Worm (Caenorhabditis elegans) whole organism, dauer: ENCODE measurements around the gene T28D6.7.

ENCODE experiments used
- unc-62 ChIP-seq: sonication (generic microtip); optimal IDR thresholded peaks from 2 replicates; lab custom pipeline; 2017; ENCODE audit warnings: missing biosample characterization, missing genetic modification reagents, missing genetic modification characterization

The T28D6.7 gene

DNA sequence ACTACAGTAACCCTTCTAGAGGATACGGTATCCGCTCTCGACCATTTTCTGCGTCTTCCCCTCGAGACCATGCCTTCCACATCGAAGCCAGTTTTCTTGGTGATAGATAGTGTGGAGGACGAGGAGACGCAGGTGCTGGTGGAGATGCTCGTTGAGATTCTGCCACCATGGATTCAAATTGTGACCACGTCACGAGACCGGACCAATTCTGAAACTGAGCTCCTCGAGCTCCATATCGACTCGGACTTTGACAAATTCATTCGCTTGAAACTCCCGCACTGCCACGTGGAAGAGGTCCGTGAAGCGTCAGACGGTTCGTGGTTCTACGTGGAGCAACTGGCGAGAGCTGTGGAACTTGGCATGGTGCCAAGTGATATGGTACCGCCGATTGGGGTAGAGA is 15.1 kb upstream of the T28D6.7 start:
- no peak for TF ChIP-seq unc-62 (GFP tag; lab: Kevin White, UChicago)

DNA sequence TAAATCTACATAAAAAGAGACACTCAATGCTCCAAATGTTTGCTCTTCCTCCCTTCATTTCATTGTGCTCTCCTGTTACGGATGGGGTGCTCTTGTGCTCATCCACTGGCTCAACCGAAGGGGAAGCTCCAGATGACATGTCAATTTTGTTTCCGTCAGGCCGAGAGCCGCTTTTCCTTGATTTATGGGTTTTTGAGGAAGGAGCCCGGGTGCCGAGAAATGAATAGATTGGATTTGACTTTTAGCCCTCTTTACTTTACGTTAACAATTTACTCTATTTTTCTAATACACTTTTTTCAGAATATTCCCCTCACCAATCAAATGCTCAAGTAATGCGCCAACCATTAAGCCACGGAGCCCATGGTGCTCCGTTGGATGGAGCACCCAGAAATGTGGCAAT is 13.9 kb upstream of the T28D6.7 start, which contains the start of gene T28D6.4:
Gene T28D6.4 (plus strand): TSS at position 301 of the 400 bp plus-strand sequence.
- no peak for TF ChIP-seq unc-62 (GFP tag; lab: Kevin White, UChicago)

DNA sequence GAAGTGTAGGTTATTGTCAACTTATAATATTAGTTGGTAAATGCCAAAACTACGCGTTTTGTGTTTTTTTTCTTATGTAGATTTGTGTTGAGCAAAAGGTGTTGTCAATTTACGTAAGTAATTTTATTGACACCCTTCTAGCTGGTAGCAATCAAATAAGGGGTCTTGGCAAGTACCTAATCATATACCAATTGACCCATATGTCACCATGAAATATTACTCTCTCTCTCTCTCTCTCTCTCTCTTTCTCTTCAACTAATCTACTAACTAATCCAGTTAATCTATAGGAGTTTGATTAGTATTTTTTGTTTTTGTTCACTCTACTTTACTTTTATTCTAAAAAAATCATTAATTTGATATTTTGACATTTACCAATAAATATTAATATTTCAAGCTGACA is 13.1 kb upstream of the T28D6.7 start:
- TF ChIP-seq unc-62 (GFP tag; lab: Kevin White, UChicago): no peak

- TF ChIP-seq unc-62 (GFP tag; lab: Kevin White, UChicago): no peak
These were observed 12.0 kb upstream of the T28D6.7 start for ce11 chrIII:11358273-11358672.

DNA sequence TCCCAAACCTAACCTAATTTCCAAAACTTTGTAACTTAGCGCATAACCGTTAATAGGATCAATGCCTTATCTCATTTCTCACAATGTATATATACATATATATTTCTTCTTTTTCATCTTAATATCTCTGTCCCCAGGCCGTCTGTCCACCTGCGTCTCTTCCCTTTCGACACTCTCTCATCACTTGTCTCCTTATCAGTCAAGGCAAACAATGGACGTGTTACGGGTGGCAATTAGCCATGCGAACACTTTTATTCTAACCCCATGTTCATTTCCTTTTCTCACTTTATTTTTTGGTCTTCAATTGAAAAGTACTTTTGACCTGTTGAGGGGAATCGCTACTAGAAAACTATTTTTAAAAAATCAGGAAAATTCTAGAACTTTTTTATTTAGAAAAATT is 11.1 kb upstream of the T28D6.7 start:
- TF ChIP-seq unc-62 (GFP tag; lab: Kevin White, UChicago): no peak

DNA sequence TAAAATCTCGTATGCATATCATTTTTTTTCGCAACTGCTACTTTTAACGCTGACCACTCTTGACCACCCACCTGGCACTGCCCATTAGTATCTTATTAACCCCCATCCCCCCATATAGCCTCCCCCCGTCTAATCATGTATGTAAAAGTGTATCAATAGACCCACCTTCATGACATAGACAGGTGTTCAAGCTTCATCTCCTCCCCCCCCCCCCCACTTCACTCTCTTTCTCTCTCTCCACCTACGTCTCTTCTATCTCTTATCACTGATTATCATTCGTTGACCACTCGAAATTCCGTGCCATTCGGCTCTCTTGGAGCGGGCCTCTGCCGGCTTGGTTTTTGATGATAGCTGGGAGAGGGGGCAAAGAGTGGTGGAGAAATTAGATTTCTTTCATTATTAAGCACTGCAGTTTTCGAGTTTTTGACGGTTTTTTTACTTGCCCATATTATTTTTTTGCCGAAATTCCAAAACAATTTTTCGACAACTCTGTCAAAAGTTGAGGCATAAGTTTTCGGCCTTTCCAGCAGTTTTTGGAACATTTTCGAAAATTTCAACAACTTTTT is 9.6 kb upstream of the T28D6.7 start:
- TF ChIP-seq unc-62 (GFP tag; lab: Kevin White, UChicago): no peak

- no peak for TF ChIP-seq unc-62 (GFP tag; lab: Kevin White, UChicago)
These were observed 7.2 kb upstream of the T28D6.7 start for ce11 chrIII:11353499-11353898.

- no peak for TF ChIP-seq unc-62 (GFP tag; lab: Kevin White, UChicago)
These were observed 6.6 kb upstream of the T28D6.7 start for ce11 chrIII:11352840-11353239.

DNA sequence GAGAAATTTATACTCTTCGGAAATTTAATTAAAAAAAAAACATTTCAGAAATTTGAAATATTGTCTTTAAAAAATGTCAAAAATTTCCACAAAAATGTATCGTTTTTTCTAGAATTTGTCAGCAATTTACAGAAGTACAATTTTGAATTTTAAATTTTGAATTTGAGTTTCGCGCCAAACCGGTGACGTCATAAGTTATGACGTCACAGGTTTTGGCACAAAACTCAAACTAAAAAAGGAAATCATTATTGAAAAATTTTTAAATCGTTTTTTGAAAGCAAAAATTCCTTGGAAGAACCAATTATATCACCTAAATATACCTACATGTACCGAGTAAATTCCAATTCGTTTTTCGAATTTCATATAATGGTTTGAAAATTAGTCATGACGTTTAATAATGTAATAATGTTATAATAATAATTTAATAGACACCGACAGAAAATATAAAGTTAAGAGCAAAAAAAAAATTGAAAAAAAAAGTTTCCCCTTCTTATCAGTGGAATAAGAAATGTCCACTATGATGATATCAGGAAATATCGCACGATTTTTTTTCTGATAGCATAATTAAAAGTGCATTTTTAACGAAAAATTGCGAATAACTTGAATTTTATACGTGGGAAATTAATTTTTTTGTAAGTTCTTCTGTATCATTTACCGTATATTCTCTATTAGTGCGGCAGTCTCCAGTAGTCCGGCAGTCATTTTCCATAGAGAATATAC is 4.0 kb upstream of the T28D6.7 start:
- no peak for TF ChIP-seq unc-62 (GFP tag; lab: Kevin White, UChicago)

ce11 chrIII:11344125-11344524 is 2.2 kb downstream of the T28D6.7 start:
- no peak for TF ChIP-seq unc-62 (GFP tag; lab: Kevin White, UChicago)

ce11 chrIII:11343041-11343440 is 3.2 kb downstream of the T28D6.7 start, which contains the start of the genes T28D6.6 and pen-2:
T28D6.6 (minus strand) TSS chrIII:11343108.
pen-2 (plus strand) TSS chrIII:11343322.
- no peak for TF ChIP-seq unc-62 (GFP tag; lab: Kevin White, UChicago)

- no peak for TF ChIP-seq unc-62 (GFP tag; lab: Kevin White, UChicago)
These were observed 4.8 kb downstream of the T28D6.7 start for ce11 chrIII:11341466-11341865.

DNA sequence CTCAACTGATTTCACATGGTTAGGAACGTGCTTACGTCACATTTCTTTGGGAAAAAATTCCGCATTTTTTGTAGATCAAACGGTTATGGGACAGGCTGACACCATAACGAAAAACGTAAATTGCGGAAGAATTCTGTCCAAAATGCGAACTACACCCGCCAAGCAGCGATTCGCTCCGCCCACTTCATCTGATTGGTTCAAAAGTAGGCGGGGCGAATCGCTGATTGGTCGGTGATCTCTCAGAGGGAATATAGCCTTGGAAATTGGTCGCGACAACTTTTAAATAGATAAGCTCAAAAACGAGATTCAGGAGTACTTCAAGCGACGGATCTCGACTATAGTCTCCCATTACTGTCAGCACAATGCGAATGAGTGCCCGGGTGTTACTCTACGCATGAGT is 8.7 kb downstream of the T28D6.7 start:
- no peak for TF ChIP-seq unc-62 (GFP tag; lab: Kevin White, UChicago)

DNA sequence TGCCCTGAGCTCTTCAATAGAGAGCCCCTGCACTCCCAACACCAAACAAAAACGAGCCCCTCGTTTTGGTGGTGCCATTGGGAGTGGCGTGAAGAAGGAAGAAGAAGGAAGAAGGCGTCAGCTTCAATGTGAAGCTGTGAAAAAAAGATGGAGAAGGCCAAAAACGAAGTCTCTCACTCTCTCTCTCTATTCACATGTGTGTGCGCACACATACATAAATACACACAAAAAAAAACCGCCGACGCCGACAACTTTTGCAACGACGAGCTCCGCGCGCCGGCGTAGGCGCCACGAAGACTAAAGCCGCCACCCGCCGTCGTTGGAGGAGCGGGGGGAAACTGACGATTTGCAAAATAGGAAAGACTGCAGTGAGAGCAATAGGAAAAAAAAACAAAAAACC is 10.2 kb downstream of the T28D6.7 start:
- no peak for TF ChIP-seq unc-62 (GFP tag; lab: Kevin White, UChicago)

- no peak for TF ChIP-seq unc-62 (GFP tag; lab: Kevin White, UChicago)
These were observed 11.9 kb downstream of the T28D6.7 start for ce11 chrIII:11334346-11334745.

- TF ChIP-seq unc-62 (GFP tag; lab: Kevin White, UChicago): no peak
These were observed 13.1 kb downstream of the T28D6.7 start, which contains the start of gene T28D6.5 for ce11 chrIII:11333032-11333732. T28D6.5 (plus strand) TSS chrIII:11333682.
